Worm (Caenorhabditis elegans) whole organism, late embryonic: ENCODE results near the gene C14C6.2.

Source experiments
- F13H6.1 ChIP-seq: sonication (generic microtip); optimal IDR thresholded peaks from 2 replicates; lab custom pipeline; 2016; ENCODE audit warnings: missing genetic modification characterization, missing compliant biosample characterization
- K02D7.2 ChIP-seq: sonication (generic microtip); optimal IDR thresholded peaks from 2 replicates; lab custom pipeline; 2017; ENCODE audit warnings: mild to moderate bottlenecking, missing genetic modification characterization, missing compliant biosample characterization
- ahr-1 ChIP-seq: sonication (generic microtip); optimal IDR thresholded peaks from 2 replicates; lab custom pipeline; 2016; ENCODE audit warnings: missing genetic modification characterization, missing compliant biosample characterization
- dve-1 ChIP-seq: sonication (generic microtip); optimal IDR thresholded peaks from 2 replicates; lab custom pipeline; 2017; ENCODE audit warnings: antibody characterized with exemption, mild to moderate bottlenecking, missing genetic modification characterization, missing compliant biosample characterization
- eyg-1 ChIP-seq: sonication (generic microtip); optimal IDR thresholded peaks from 2 replicates; lab custom pipeline; 2016; ENCODE audit warnings: missing genotype, missing genetic modification characterization, missing compliant biosample characterization
- hlh-13 ChIP-seq: fragments of 200-800 bp; sonication (Bioruptor generic); optimal IDR thresholded peaks from 2 replicates; lab custom pipeline; 2018; ENCODE audit warnings: mild to moderate bottlenecking, missing genetic modification characterization, missing compliant biosample characterization
- nfya-1 ChIP-seq: sonication (generic microtip); optimal IDR thresholded peaks from 2 replicates; lab custom pipeline; 2017; ENCODE audit warnings: missing genetic modification characterization, mild to moderate bottlenecking, missing compliant biosample characterization, antibody characterized with exemption, moderate library complexity
- nhr-11 ChIP-seq: fragments of 150-350 bp; optimal IDR thresholded peaks from 2 replicates; lab custom pipeline; 2014; ENCODE audit warnings: missing biosample characterization, missing genetic modification characterization
- pqm-1 ChIP-seq: sonication (generic microtip); optimal IDR thresholded peaks from 2 replicates; lab custom pipeline; 2016; ENCODE audit warnings: missing genetic modification characterization, missing compliant biosample characterization
- unc-86 ChIP-seq: sonication (generic microtip); optimal IDR thresholded peaks from 2 replicates; lab custom pipeline; 2016; ENCODE audit warnings: missing genetic modification characterization, missing compliant biosample characterization

- TF ChIP-seq F13H6.1 = no peak
- no peak for TF ChIP-seq hlh-13 (GFP tag; lab: Kevin White, UChicago)
- no peak for TF ChIP-seq ahr-1 (tag; lab: Kevin White, UChicago)
- TF ChIP-seq eyg-1 (tag; lab: Kevin White, UChicago) = no peak
- TF ChIP-seq nfya-1 (tag; lab: Kevin White, UChicago) = no peak
- no peak for TF ChIP-seq unc-86 (tag; lab: Kevin White, UChicago)
- no peak for TF ChIP-seq K02D7.2
- no peak for TF ChIP-seq dve-1 (tag; lab: Kevin White, UChicago)
- TF ChIP-seq nhr-11 (tag; lab: Kevin White, UChicago) = no peak
- TF ChIP-seq pqm-1 (tag; lab: Kevin White, UChicago) = no peak
These were observed 15.0 kb upstream of the C14C6.2 start, which contains the start of gene C14C6.6 for ce11 chrV:547980-548379.
